Fruit fly (Drosophila melanogaster): ENCODE measurements around the gene tna.

DNA sequence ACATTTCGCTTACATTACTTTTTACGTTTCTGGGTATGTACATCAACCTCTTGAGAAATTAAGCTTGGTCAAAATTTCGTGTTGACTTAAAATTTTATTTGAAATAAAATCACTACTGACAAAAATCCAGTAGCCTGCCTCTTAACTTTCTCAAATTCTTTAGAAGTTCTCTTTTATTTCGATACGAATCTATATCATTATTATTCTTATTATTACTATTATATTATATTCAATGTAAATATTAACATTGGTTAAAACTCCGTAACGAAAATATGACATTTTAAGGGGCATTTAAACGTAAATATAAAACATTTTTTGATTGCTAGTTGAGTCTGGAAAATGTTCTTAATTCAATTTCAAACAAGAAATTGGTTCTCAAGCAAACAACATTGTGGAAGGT lies 51.0 kb downstream of the tna start, which contains the start of gene OXA1L:
- no peak for TF ChIP-seq dan (GFP tag; IDR thresholded peaks at IDR 0.05)
- no peak for TF ChIP-seq CG18476 (GFP tag; optimal IDR thresholded peaks at IDR 0.05)
- no peak for TF ChIP-seq Usf (GFP tag; optimal IDR thresholded peaks at IDR 0.05)
- no peak for TF ChIP-seq E2f1 (GFP tag; IDR thresholded peaks at IDR 0.05)
- no peak for TF ChIP-seq tap (tag; optimal IDR thresholded peaks at IDR 0.05)
- TF ChIP-seq abd-A (tag; optimal IDR thresholded peaks at IDR 0.05), result no peak
- TF ChIP-seq sna (GFP tag; IDR thresholded peaks at IDR 0.05; ENCODE audit: partially characterized antibody), result no peak
- TF ChIP-seq usp (GFP tag; optimal IDR thresholded peaks at IDR 0.05), result no peak

Measured in whole organism, embryonic.